Worm (Caenorhabditis elegans) whole organism, L2 larva: ENCODE measurements around the gene C23F12.9.

Experiments used
- C34F6.9 ChIP-seq: fragments of 150-350 bp; optimal IDR thresholded peaks from 2 replicates; lab custom pipeline; 2014; ENCODE audit warnings: missing biosample characterization, missing genetic modification characterization
- F13H6.1 ChIP-seq: sonication (generic microtip); optimal IDR thresholded peaks from 2 replicates; lab custom pipeline; 2016; ENCODE audit warnings: missing genetic modification characterization, missing compliant biosample characterization
- Y55F3AM.14 ChIP-seq: fragments of 200-800 bp; sonication (Bioruptor generic); optimal IDR thresholded peaks from 2 replicates; lab custom pipeline; 2018; ENCODE audit warnings: mild to moderate bottlenecking, missing genetic modification characterization, missing compliant biosample characterization
- aly-2 ChIP-seq: fragments of 150-350 bp; optimal IDR thresholded peaks from 2 replicates; lab custom pipeline; 2014; ENCODE audit warnings: missing biosample characterization, missing genetic modification characterization
- ama-1 ChIP-seq: fragments of 150-350 bp; optimal IDR thresholded peaks from 2 replicates; lab custom pipeline; 2018; ENCODE audit warnings: inconsistent platforms
- blmp-1 ChIP-seq: sonication (generic microtip); optimal IDR thresholded peaks from 2 replicates; lab custom pipeline; 2017; ENCODE audit warnings: missing genetic modification characterization, mild to moderate bottlenecking, missing compliant biosample characterization, antibody characterized with exemption, moderate library complexity; ENCODE audit not compliant: insufficient read depth
- ceh-16 ChIP-seq: fragments of 150-350 bp; optimal IDR thresholded peaks from 2 replicates; lab custom pipeline; 2014; ENCODE audit warnings: missing biosample characterization, missing genetic modification characterization
- ceh-82 ChIP-seq: fragments of 150-350 bp; optimal IDR thresholded peaks from 2 replicates; lab custom pipeline; 2014; ENCODE audit warnings: missing biosample characterization, missing genetic modification characterization
- crh-2 ChIP-seq: sonication (generic microtip); optimal IDR thresholded peaks from 2 replicates; lab custom pipeline; 2017; ENCODE audit warnings: missing biosample characterization, missing genetic modification characterization
- egl-27 ChIP-seq: sonication (generic microtip); optimal IDR thresholded peaks from 3 replicates; lab custom pipeline; 2017; ENCODE audit warnings: missing biosample characterization, missing genetic modification reagents, missing genetic modification characterization
- elt-1 ChIP-seq: fragments of 150-350 bp; optimal IDR thresholded peaks from 2 replicates; lab custom pipeline; 2014; ENCODE audit warnings: missing biosample characterization, missing genetic modification characterization
- fos-1 ChIP-seq: fragments of 150-350 bp; optimal IDR thresholded peaks from 2 replicates; lab custom pipeline; 2014; ENCODE audit warnings: missing biosample characterization, missing genetic modification characterization
- gmeb-1 ChIP-seq: fragments of 150-350 bp; optimal IDR thresholded peaks from 2 replicates; lab custom pipeline; 2014; ENCODE audit warnings: missing biosample characterization, missing genetic modification characterization
- lin-13 ChIP-seq: fragments of 150-350 bp; optimal IDR thresholded peaks from 2 replicates; lab custom pipeline; 2014; ENCODE audit warnings: missing biosample characterization, missing genetic modification reagents, missing genetic modification characterization
- lin-39 ChIP-seq: fragments of 150-350 bp; optimal IDR thresholded peaks from 2 replicates; lab custom pipeline; 2014; ENCODE audit warnings: missing biosample characterization, missing genetic modification reagents, missing genetic modification characterization
- lsy-2 ChIP-seq, 2 experiments: fragments of 150-350 bp in 1 of 2; sonication (generic microtip) in 1 of 2; optimal IDR thresholded peaks; 2 replicates each; lab custom pipeline; 2014 to 2017; ENCODE audit warnings: missing biosample characterization in 2 of 2, missing genetic modification characterization in 2 of 2
- nhr-10 ChIP-seq: sonication (generic microtip); optimal IDR thresholded peaks from 2 replicates; lab custom pipeline; 2017; ENCODE audit warnings: missing biosample characterization, missing genetic modification characterization
- nhr-11 ChIP-seq: fragments of 150-350 bp; optimal IDR thresholded peaks from 2 replicates; lab custom pipeline; 2014; ENCODE audit warnings: missing biosample characterization, missing genetic modification characterization
- nhr-129 ChIP-seq: fragments of 150-350 bp; optimal IDR thresholded peaks from 2 replicates; lab custom pipeline; 2014; ENCODE audit warnings: missing biosample characterization, missing genetic modification characterization
- nhr-21 ChIP-seq: fragments of 150-350 bp; optimal IDR thresholded peaks from 2 replicates; lab custom pipeline; 2014; ENCODE audit warnings: missing biosample characterization, missing genetic modification characterization
- nhr-23 ChIP-seq: fragments of 150-350 bp; optimal IDR thresholded peaks from 2 replicates; lab custom pipeline; 2014; ENCODE audit warnings: missing biosample characterization, missing genetic modification reagents, missing genetic modification characterization
- nhr-25 ChIP-seq: fragments of 150-350 bp; sonication (generic microtip); optimal IDR thresholded peaks from 3 replicates; lab custom pipeline; 2014; ENCODE audit warnings: missing biosample characterization, missing genetic modification characterization
- nhr-6 ChIP-seq: fragments of 150-350 bp; optimal IDR thresholded peaks from 2 replicates; lab custom pipeline; 2014; ENCODE audit warnings: missing biosample characterization, missing genetic modification characterization
- peb-1 ChIP-seq: fragments of 150-350 bp; optimal IDR thresholded peaks from 2 replicates; lab custom pipeline; 2014; ENCODE audit warnings: missing biosample characterization, missing genetic modification characterization
- sem-4 ChIP-seq: fragments of 150-350 bp; optimal IDR thresholded peaks from 2 replicates; lab custom pipeline; 2014; ENCODE audit warnings: missing biosample characterization, missing genetic modification reagents, missing genetic modification characterization
- skn-1 ChIP-seq: sonication (generic microtip); optimal IDR thresholded peaks from 2 replicates; lab custom pipeline; 2017; ENCODE audit warnings: missing biosample characterization, missing genetic modification characterization
- sma-3 ChIP-seq: sonication (generic microtip); optimal IDR thresholded peaks from 2 replicates; lab custom pipeline; 2016; ENCODE audit warnings: missing genetic modification reagents, missing genetic modification characterization, missing compliant biosample characterization
- sma-9 ChIP-seq, 2 experiments: fragments of 150-350 bp in 1 of 2; sonication (generic microtip) in 1 of 2; optimal IDR thresholded peaks; 2 replicates each; lab custom pipeline; 2014 to 2016; ENCODE audit warnings: missing genetic modification characterization in 2 of 2, mild to moderate bottlenecking in 1 of 2, missing biosample characterization in 1 of 2, missing compliant biosample characterization in 1 of 2, missing genetic modification reagents in 1 of 2, moderate library complexity in 1 of 2
- snpc-4 ChIP-seq: fragments of 150-350 bp; optimal IDR thresholded peaks from 2 replicates; lab custom pipeline; 2014; ENCODE audit warnings: missing biosample characterization, missing genetic modification characterization
- unc-39 ChIP-seq: fragments of 150-350 bp; optimal IDR thresholded peaks from 2 replicates; lab custom pipeline; 2014; ENCODE audit warnings: missing biosample characterization, missing genetic modification characterization
- unc-55 ChIP-seq: fragments of 150-350 bp; sonication (generic microtip); optimal IDR thresholded peaks from 3 replicates; lab custom pipeline; 2014; ENCODE audit warnings: missing biosample characterization, missing genetic modification reagents, missing genetic modification characterization
- unc-62 ChIP-seq: fragments of 150-350 bp; optimal IDR thresholded peaks from 2 replicates; lab custom pipeline; 2014; ENCODE audit warnings: missing biosample characterization, missing genetic modification reagents, missing genetic modification characterization
- ztf-1 ChIP-seq: fragments of 200-800 bp; sonication (Bioruptor generic); conservative IDR thresholded peaks from 2 replicates; pipeline ENCODE4 v1.3.6; 2022; ENCODE audit warnings: missing genetic modification characterization, missing compliant biosample characterization
- ztf-11 ChIP-seq: sonication (generic microtip); optimal IDR thresholded peaks from 2 replicates; lab custom pipeline; 2017; ENCODE audit warnings: missing biosample characterization, missing genetic modification characterization
- ztf-4 ChIP-seq: fragments of 150-350 bp; optimal IDR thresholded peaks from 2 replicates; lab custom pipeline; 2014; ENCODE audit warnings: missing biosample characterization, missing genetic modification characterization

Gene C23F12.9

DNA sequence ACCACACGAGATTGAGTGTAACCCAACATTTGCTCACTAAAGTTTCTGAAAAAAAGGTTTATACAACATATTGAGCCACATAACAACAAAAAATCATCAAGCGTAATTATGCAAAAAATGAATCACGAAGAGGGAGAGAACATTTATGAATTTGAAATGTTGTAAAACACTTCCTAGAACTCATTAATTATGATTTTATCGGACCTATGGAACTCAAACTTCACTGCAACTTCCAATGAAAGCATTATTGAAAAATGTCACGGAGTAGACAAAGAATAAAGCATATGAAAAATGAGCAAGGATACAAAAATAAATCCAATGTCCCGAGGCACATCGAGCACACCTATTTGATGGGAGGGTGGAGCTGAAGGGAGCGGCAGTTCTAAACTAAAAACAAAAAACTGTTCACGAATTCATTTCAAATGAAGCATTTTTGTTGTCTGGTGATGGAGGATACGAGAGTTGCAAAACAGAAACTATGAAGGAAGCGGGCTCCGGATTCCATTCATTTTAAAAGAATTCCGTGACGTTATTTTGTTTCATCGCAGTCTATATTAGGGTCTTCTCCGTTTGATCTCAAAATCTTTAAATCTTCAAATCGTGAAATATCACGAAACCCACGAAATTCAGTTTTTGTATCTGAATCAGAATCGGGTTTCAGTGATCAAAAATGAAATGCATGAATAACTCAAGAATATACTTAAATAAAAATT lies 43.9 kb upstream of the C23F12.9 start, which contains the start of gene flp-20:
TSS of gene flp-20 (minus strand) at position 51 of the 713 bp plus-strand sequence.
- no peak for TF ChIP-seq Y55F3AM.14
- peak; percentile 56 for TF ChIP-seq unc-55 (GFP tag; lab: Kevin White, UChicago)
- TF ChIP-seq ceh-16 (tag; lab: Kevin White, UChicago) = no peak
- TF ChIP-seq sem-4 (tag; lab: Kevin White, UChicago) = no peak

- TF ChIP-seq nhr-25 (tag; lab: Kevin White, UChicago) (no peak), sma-9 (GFP tag; optimal IDR thresholded peaks at IDR 0.05; lab: Kevin White, UChicago) (no peak), sma-9 (tag; optimal IDR thresholded peaks at IDR 0.05; lab: Kevin White, UChicago) (no peak)
These were observed 32.7 kb upstream of the C23F12.9 start for ce11 chrX:9361136-9361535.

DNA sequence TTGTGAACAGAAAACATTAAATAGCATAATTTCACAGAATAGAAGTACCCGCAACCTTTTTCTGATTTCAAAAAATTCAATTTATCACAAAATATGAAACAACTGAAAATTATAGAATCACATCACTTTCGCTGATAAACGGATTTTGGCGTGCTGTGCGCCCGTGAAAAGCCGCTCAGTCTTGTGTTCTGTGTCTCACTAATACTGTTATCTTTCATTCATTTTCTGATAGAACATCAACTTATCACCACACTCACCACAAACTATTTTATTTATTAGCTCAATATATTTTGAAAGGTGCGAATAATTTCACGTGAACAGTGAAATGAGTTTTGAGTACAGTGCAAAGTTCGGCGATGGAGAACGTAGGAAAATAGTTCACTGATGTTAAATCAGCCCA lies 29.8 kb upstream of the C23F12.9 start:
- no peak for TF ChIP-seq blmp-1 (tag; lab: Kevin White, UChicago)
- peak; percentile 45 for TF ChIP-seq fos-1 (tag; lab: Kevin White, UChicago)
- peak; percentile 56 for TF ChIP-seq sma-9 (GFP tag; optimal IDR thresholded peaks at IDR 0.05; lab: Kevin White, UChicago)
- TF ChIP-seq sma-9 (tag; optimal IDR thresholded peaks at IDR 0.05; lab: Kevin White, UChicago) = no peak
- TF ChIP-seq ztf-1 (GFP tag; lab: Robert Waterston, UW) = no peak
- TF ChIP-seq nhr-10 = no peak
- TF ChIP-seq peb-1 (tag; lab: Kevin White, UChicago) = no peak
- TF ChIP-seq gmeb-1 (tag; lab: Kevin White, UChicago) = no peak
- no peak for TF ChIP-seq lsy-2 (tag; optimal IDR thresholded peaks at IDR 0.05; lab: Kevin White, UChicago)
- no peak for TF ChIP-seq nhr-21 (tag; lab: Kevin White, UChicago)
- no peak for TF ChIP-seq nhr-23 (tag; lab: Kevin White, UChicago)

DNA sequence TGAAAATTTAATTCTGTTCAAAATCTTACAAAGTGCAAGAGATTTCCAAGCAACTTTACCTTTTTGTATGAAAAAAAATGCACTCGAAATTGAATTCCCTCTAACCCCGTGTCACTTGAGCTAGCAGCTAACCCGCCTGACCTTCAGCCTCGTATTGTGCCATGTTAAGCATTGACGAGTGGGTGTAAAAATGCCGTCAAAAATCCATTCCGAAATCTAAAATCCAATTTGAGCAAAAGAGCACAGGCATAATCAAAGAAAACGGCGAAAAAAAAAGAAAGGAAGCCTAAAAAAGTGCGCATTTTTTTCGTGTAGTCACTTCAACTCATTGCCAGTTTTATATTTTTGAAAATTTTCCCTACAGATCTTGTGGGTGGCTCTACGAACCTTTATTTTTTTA lies 29.3 kb upstream of the C23F12.9 start, which contains the start of gene pkc-2:
TSS of gene pkc-2 (plus strand) at position 318 of the 400 bp plus-strand sequence.
- no peak for TF ChIP-seq C34F6.9 (tag; lab: Kevin White, UChicago)
- TF ChIP-seq ceh-82 = no peak
- no peak for TF ChIP-seq ama-1 (lab: Kevin White, UChicago)
- no peak for TF ChIP-seq lin-39 (tag; lab: Kevin White, UChicago)
- no peak for TF ChIP-seq nhr-21 (tag; lab: Kevin White, UChicago)
- no peak for TF ChIP-seq lsy-2 (tag; optimal IDR thresholded peaks at IDR 0.05; lab: Kevin White, UChicago)
- TF ChIP-seq snpc-4 (tag; lab: Kevin White, UChicago) = no peak
- TF ChIP-seq aly-2 = no peak
- TF ChIP-seq skn-1 = no peak
- TF ChIP-seq Y55F3AM.14 = no peak
- TF ChIP-seq sem-4 (tag; lab: Kevin White, UChicago) = no peak
- TF ChIP-seq unc-55 (GFP tag; lab: Kevin White, UChicago) = no peak
- no peak for TF ChIP-seq ztf-11 (tag; lab: Kevin White, UChicago)
- TF ChIP-seq elt-1 = no peak
- TF ChIP-seq ztf-4 (tag; lab: Kevin White, UChicago) = no peak
- TF ChIP-seq nhr-6 (tag; lab: Kevin White, UChicago) = no peak
- TF ChIP-seq nhr-11 (tag; lab: Kevin White, UChicago) = no peak
- no peak for TF ChIP-seq unc-62 (GFP tag; lab: Kevin White, UChicago)
- no peak for TF ChIP-seq blmp-1 (tag; lab: Kevin White, UChicago)
- TF ChIP-seq lin-13 (GFP tag; lab: Kevin White, UChicago) = no peak

DNA sequence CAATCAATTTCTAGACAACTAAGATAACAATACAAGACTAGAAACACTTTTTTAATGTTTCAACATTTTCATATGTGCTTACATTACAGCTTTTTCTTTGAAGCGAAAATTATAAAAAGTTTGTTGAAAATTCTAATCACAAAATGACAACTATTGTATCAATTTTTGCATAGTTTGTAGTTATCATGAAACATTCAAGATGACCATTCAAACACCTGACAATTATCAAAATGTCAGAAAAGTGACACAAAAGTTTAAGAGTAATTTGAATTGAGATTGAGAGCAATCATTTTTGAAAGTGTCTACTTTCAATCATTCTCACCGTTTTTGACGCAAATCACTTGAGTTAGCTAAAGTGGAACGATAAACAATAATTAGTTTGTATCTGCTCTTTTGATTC lies 23.9 kb upstream of the C23F12.9 start:
- TF ChIP-seq F13H6.1 (tag; lab: Kevin White, UChicago) (no peak), unc-39 (tag; lab: Kevin White, UChicago) (no peak), sma-3 (GFP tag; lab: Kevin White, UChicago) (no peak), nhr-10 (no peak), crh-2 (tag; lab: Kevin White, UChicago) (no peak), ztf-4 (tag; lab: Kevin White, UChicago) (no peak), lin-13 (GFP tag; lab: Kevin White, UChicago) (no peak), nhr-129 (tag; lab: Kevin White, UChicago) (no peak), egl-27 (tag; lab: Kevin White, UChicago) (no peak), gmeb-1 (tag; lab: Kevin White, UChicago) (no peak), nhr-25 (tag; lab: Kevin White, UChicago) (no peak)
